Fruit fly (Drosophila melanogaster): ENCODE results near the gene CG18666.

CG18666 gene

DNA sequence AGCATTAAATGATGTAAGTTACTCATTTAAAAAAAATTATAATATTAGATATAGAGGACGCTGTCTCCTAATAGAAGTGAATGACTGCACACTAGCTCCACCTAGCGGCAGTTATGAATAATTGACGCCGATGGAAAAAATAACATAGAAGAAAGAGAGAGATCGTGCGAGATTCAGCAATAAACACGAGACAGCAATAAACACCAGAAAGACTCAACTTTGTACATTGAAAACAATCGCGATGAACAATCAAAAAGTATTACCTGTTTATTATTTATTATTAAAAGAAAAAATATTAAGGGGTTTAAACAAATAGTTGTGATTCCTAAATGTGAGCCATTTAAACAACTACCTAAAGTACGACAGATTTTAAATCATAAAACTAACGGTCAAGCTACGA, 48.5 kb upstream of the CG18666 start (continued):
- TF ChIP-seq CG3281 (GFP tag; optimal IDR thresholded peaks at IDR 0.05) (no peak), gfzf (GFP tag; optimal IDR thresholded peaks at IDR 0.05) (no peak), CG17385 (GFP tag; optimal IDR thresholded peaks at IDR 0.05) (no peak), Poxn (GFP tag; IDR thresholded peaks at IDR 0.05) (no peak), sisA (GFP tag; IDR thresholded peaks at IDR 0.05) (no peak), CG18476 (GFP tag; optimal IDR thresholded peaks at IDR 0.05) (no peak), ftz-f1 (GFP tag; optimal IDR thresholded peaks at IDR 0.05) (no peak), org-1 (GFP tag; optimal IDR thresholded peaks at IDR 0.05) (no peak), CG4282 (GFP tag; optimal IDR thresholded peaks at IDR 0.05) (no peak), CG15514 (GFP tag; optimal IDR thresholded peaks at IDR 0.05) (no peak), mld (GFP tag; IDR thresholded peaks at IDR 0.05; ENCODE audit: partially characterized antibody) (no peak), Hr39 (optimal IDR thresholded peaks at IDR 0.05) (no peak), CG4360 (GFP tag; IDR thresholded peaks at IDR 0.05) (no peak), vnd (GFP tag; IDR thresholded peaks at IDR 0.05; ENCODE audit: partially characterized antibody) (no peak), CG10565 (GFP tag; optimal IDR thresholded peaks at IDR 0.05) (no peak), Tbp (GFP tag; optimal IDR thresholded peaks at IDR 0.05) (no peak), Kr (GFP tag; optimal IDR thresholded peaks at IDR 0.05) (no peak), repo (GFP tag; optimal IDR thresholded peaks at IDR 0.05) (no peak), zen2 (GFP tag; IDR thresholded peaks at IDR 0.05; ENCODE audit: partially characterized antibody) (no peak), row (GFP tag; IDR thresholded peaks at IDR 0.05) (peak; percentile 30; the same call in 1 of the 3 replicates), CG14441 (GFP tag; IDR thresholded peaks at IDR 0.05) (peak; percentile 65), pum (GFP tag; optimal IDR thresholded peaks at IDR 0.05) (no peak), Mes4 (GFP tag; optimal IDR thresholded peaks at IDR 0.05) (no peak), CG3838 (GFP tag; optimal IDR thresholded peaks at IDR 0.05) (no peak), Nf-YA (GFP tag; IDR thresholded peaks at IDR 0.05) (no peak), bigmax (GFP tag; optimal IDR thresholded peaks at IDR 0.05) (no peak), br (optimal IDR thresholded peaks at IDR 0.05) (no peak), Nf-YB (GFP tag; optimal IDR thresholded peaks at IDR 0.05) (no peak), eyg (GFP tag; optimal IDR thresholded peaks at IDR 0.05) (no peak), croc (GFP tag; conservative IDR thresholded peaks at IDR 0.05) (peak; percentile 58), trem (tag; optimal IDR thresholded peaks at IDR 0.05) (peak; percentile 18), CG10366 (GFP tag; IDR thresholded peaks at IDR 0.05) (no peak), CG2199 (GFP tag; IDR thresholded peaks at IDR 0.05) (peak; percentile 82; the same call in 2 of the 3 replicates), cato (GFP tag; optimal IDR thresholded peaks at IDR 0.05; ENCODE audit: borderline replicate concordance) (no peak), Dfd (GFP tag; optimal IDR thresholded peaks at IDR 0.05) (no peak), kay (GFP tag; optimal IDR thresholded peaks at IDR 0.05) (no peak), CG9932 (GFP tag; IDR thresholded peaks at IDR 0.05) (peak; percentile 58), chinmo (GFP tag; IDR thresholded peaks at IDR 0.05; ENCODE audit: partially characterized antibody) (no peak), wdn (GFP tag; IDR thresholded peaks at IDR 0.05) (no peak), CG32772 (GFP tag; IDR thresholded peaks at IDR 0.05) (peak; percentile 63; the same call in 1 of the 2 replicates), CG2712 (tag; optimal IDR thresholded peaks at IDR 0.05) (peak; percentile 74), otp (GFP tag; IDR thresholded peaks at IDR 0.05) (peak; percentile 67; the same call in 1 of the 3 replicates), CG1602 (GFP tag; optimal IDR thresholded peaks at IDR 0.05) (peak; percentile 4), CG11085 (GFP tag; IDR thresholded peaks at IDR 0.05) (no peak), CG8359 (GFP tag; optimal IDR thresholded peaks at IDR 0.05; ENCODE audit: borderline replicate concordance) (no peak), CG1832 (GFP tag; optimal IDR thresholded peaks at IDR 0.05) (no peak), pfk (GFP tag; optimal IDR thresholded peaks at IDR 0.05) (no peak), CG13296 (GFP tag; optimal IDR thresholded peaks at IDR 0.05) (no peak), gcm (GFP tag; optimal IDR thresholded peaks at IDR 0.05) (no peak), CG11247 (GFP tag; IDR thresholded peaks at IDR 0.05) (no peak), YL-1 (GFP tag; optimal IDR thresholded peaks at IDR 0.05) (no peak), CG3065 (GFP tag; optimal IDR thresholded peaks at IDR 0.05) (no peak), rib (GFP tag; IDR thresholded peaks at IDR 0.05) (no peak)

All from whole organism, embryonic.